Worm (Caenorhabditis elegans) whole organism, young adult: Measurements from ENCODE around the gene col-133.

Source experiments
- B0019.2 ChIP-seq: fragments of 200-800 bp; sonication (Bioruptor generic); conservative IDR thresholded peaks from 2 replicates; pipeline ENCODE4 v1.3.6; 2022; ENCODE audit warnings: missing genetic modification reagents, missing genetic modification characterization, missing compliant biosample characterization
- B0035.1 ChIP-seq: sonication (generic microtip); optimal IDR thresholded peaks from 2 replicates; lab custom pipeline; 2016; ENCODE audit warnings: missing genetic modification characterization, mild to moderate bottlenecking, missing compliant biosample characterization, missing genotype, missing genetic modification reagents
- B0261.1 ChIP-seq: sonication (generic microtip); optimal IDR thresholded peaks from 2 replicates; lab custom pipeline; 2016; ENCODE audit warnings: mild to moderate bottlenecking, missing genetic modification characterization, moderate library complexity, missing compliant biosample characterization
- B0336.3 ChIP-seq: fragments of 200-800 bp; sonication (Bioruptor generic); IDR thresholded peaks from 2 replicates; pipeline ENCODE4 v1.3.6; 2022; ENCODE audit warnings: missing genetic modification characterization, missing compliant biosample characterization
- F23B12.7 ChIP-seq: sonication (generic microtip); optimal IDR thresholded peaks from 2 replicates; lab custom pipeline; 2017; ENCODE audit warnings: missing genetic modification characterization, mild to moderate bottlenecking, missing compliant biosample characterization, antibody characterized with exemption, moderate library complexity; ENCODE audit not compliant: insufficient read depth
- F33H1.4 ChIP-seq: fragments of 200-800 bp; sonication (Bioruptor generic); IDR thresholded peaks from 2 replicates; pipeline ENCODE4 v1.3.6; 2022; ENCODE audit warnings: missing genetic modification reagents, missing genetic modification characterization, missing compliant biosample characterization
- F39B2.1 ChIP-seq: fragments of 200-800 bp; sonication (Bioruptor generic); IDR thresholded peaks from 2 replicates; pipeline ENCODE4 v1.3.6; 2022; ENCODE audit warnings: missing genetic modification reagents, missing genetic modification characterization, missing compliant biosample characterization
- F49E8.2 ChIP-seq: sonication (generic microtip); optimal IDR thresholded peaks from 3 replicates; lab custom pipeline; 2017; ENCODE audit warnings: missing genetic modification characterization, mild to moderate bottlenecking, missing compliant biosample characterization, antibody characterized with exemption, moderate library complexity; ENCODE audit not compliant: insufficient read depth
- T07F8.4 ChIP-seq: sonication (generic microtip); optimal IDR thresholded peaks from 2 replicates; lab custom pipeline; 2016; ENCODE audit warnings: mild to moderate bottlenecking, missing genetic modification characterization, moderate library complexity, missing compliant biosample characterization
- Y56A3A.18 ChIP-seq: fragments of 200-800 bp; sonication (Bioruptor generic); IDR thresholded peaks from 2 replicates; pipeline ENCODE4 v1.3.6; 2022; ENCODE audit warnings: missing genetic modification reagents, missing genetic modification characterization, missing compliant biosample characterization
- aptf-2 ChIP-seq: fragments of 200-800 bp; sonication (Bioruptor generic); conservative IDR thresholded peaks from 2 replicates; pipeline ENCODE4 v1.3.6; 2022; ENCODE audit warnings: missing genetic modification reagents, missing genetic modification characterization, missing compliant biosample characterization
- aptf-3 ChIP-seq: fragments of 200-800 bp; sonication (Bioruptor generic); IDR thresholded peaks from 2 replicates; pipeline ENCODE4 v1.3.6; 2022; ENCODE audit warnings: missing genetic modification characterization, missing compliant biosample characterization
- atf-7 ChIP-seq: sonication (generic microtip); optimal IDR thresholded peaks from 2 replicates; lab custom pipeline; 2017; ENCODE audit warnings: mild to moderate bottlenecking, missing genetic modification characterization, missing compliant biosample characterization
- attf-5 ChIP-seq: fragments of 200-800 bp; sonication (Bioruptor generic); optimal IDR thresholded peaks from 2 replicates; lab custom pipeline; 2018; ENCODE audit warnings: mild to moderate bottlenecking, missing genetic modification characterization, missing compliant biosample characterization
- bed-1 ChIP-seq: fragments of 200-800 bp; sonication (Bioruptor generic); IDR thresholded peaks from 2 replicates; pipeline ENCODE4 v1.3.6; 2022; ENCODE audit warnings: missing genetic modification reagents, missing genetic modification characterization, missing compliant biosample characterization
- cebp-1 ChIP-seq, 2 experiments: fragments of 200-800 bp in 1 of 2; sonication (Bioruptor generic) in 1 of 2; sonication (generic microtip) in 1 of 2; IDR thresholded peaks in 1 of 2; optimal IDR thresholded peaks in 1 of 2; 2 replicates each; pipeline versions ENCODE4 v1.3.6 to Lab custom; 2017 to 2022; ENCODE audit warnings: missing compliant biosample characterization in 2 of 2, missing genetic modification characterization in 2 of 2, mild to moderate bottlenecking in 1 of 2, missing genetic modification reagents in 1 of 2, moderate library complexity in 1 of 2
- ceh-100 ChIP-seq: fragments of 200-800 bp; sonication (Bioruptor generic); IDR thresholded peaks from 2 replicates; pipeline ENCODE4 v1.3.6; 2022; ENCODE audit warnings: missing genetic modification reagents, missing genetic modification characterization, missing compliant biosample characterization
- ceh-27 ChIP-seq: fragments of 200-800 bp; sonication (Bioruptor generic); optimal IDR thresholded peaks from 2 replicates; lab custom pipeline; 2018; ENCODE audit warnings: mild to moderate bottlenecking, missing genetic modification characterization, moderate library complexity, missing compliant biosample characterization
- dpff-1 ChIP-seq: sonication (generic microtip); optimal IDR thresholded peaks from 2 replicates; lab custom pipeline; 2017; ENCODE audit warnings: mild to moderate bottlenecking, missing genetic modification characterization, missing compliant biosample characterization
- dpl-1 ChIP-seq: fragments of 150-350 bp; optimal IDR thresholded peaks from 2 replicates; lab custom pipeline; 2014; ENCODE audit warnings: missing biosample characterization, missing genetic modification reagents, missing genetic modification characterization
- ekl-4 ChIP-seq: fragments of 200-800 bp; sonication (Bioruptor generic); IDR thresholded peaks from 2 replicates; pipeline ENCODE4 v1.3.6; 2022; ENCODE audit warnings: missing genetic modification reagents, missing genetic modification characterization, missing compliant biosample characterization
- fkh-3 ChIP-seq: sonication (generic microtip); optimal IDR thresholded peaks from 2 replicates; lab custom pipeline; 2016; ENCODE audit warnings: mild to moderate bottlenecking, missing genetic modification characterization, missing compliant biosample characterization
- him-1 ChIP-seq: sonication (generic microtip); optimal IDR thresholded peaks from 2 replicates; lab custom pipeline; 2016; ENCODE audit warnings: missing genotype, missing genetic modification reagents, missing genetic modification characterization, missing compliant biosample characterization
- hlh-12 ChIP-seq: sonication (generic microtip); optimal IDR thresholded peaks from 2 replicates; lab custom pipeline; 2016; ENCODE audit warnings: missing genetic modification characterization, missing compliant biosample characterization
- hlh-26 ChIP-seq: fragments of 200-800 bp; sonication (Bioruptor generic); conservative IDR thresholded peaks from 2 replicates; pipeline ENCODE4 v1.3.6; 2022; ENCODE audit warnings: missing genetic modification reagents, missing genetic modification characterization, missing compliant biosample characterization
- hmg-20 ChIP-seq: fragments of 200-800 bp; sonication (Bioruptor generic); IDR thresholded peaks from 2 replicates; pipeline ENCODE4 v1.3.6; 2022; ENCODE audit warnings: missing genetic modification reagents, missing genetic modification characterization, missing compliant biosample characterization
- lir-1 ChIP-seq: fragments of 200-800 bp; sonication (Bioruptor generic); conservative IDR thresholded peaks from 2 replicates; pipeline ENCODE4 v1.3.6; 2022; ENCODE audit warnings: missing genetic modification reagents, missing genetic modification characterization, missing compliant biosample characterization
- madf-10 ChIP-seq: sonication (generic microtip); optimal IDR thresholded peaks from 2 replicates; lab custom pipeline; 2016; ENCODE audit warnings: mild to moderate bottlenecking, missing genetic modification characterization, missing compliant biosample characterization
- mcd-1 ChIP-seq: fragments of 200-800 bp; sonication (Bioruptor generic); IDR thresholded peaks from 2 replicates; pipeline ENCODE4 v1.3.6; 2022; ENCODE audit warnings: missing genetic modification reagents, missing genetic modification characterization, missing compliant biosample characterization
- mel-28 ChIP-seq: sonication (generic microtip); optimal IDR thresholded peaks from 2 replicates; lab custom pipeline; 2016; ENCODE audit warnings: borderline replicate concordance, mild to moderate bottlenecking, missing genetic modification characterization, missing compliant biosample characterization
- mes-4 ChIP-seq: sonication (generic microtip); optimal IDR thresholded peaks from 2 replicates; lab custom pipeline; 2016; ENCODE audit warnings: missing genotype, missing genetic modification characterization, missing compliant biosample characterization
- nfya-1 ChIP-seq: sonication (generic microtip); optimal IDR thresholded peaks from 2 replicates; lab custom pipeline; 2017; ENCODE audit warnings: antibody characterized with exemption, missing compliant biosample characterization, missing genetic modification characterization, borderline replicate concordance; ENCODE audit not compliant: insufficient read depth
- nfyb-1 ChIP-seq: fragments of 200-800 bp; sonication (Bioruptor generic); IDR thresholded peaks from 2 replicates; pipeline ENCODE4 v1.3.6; 2022; ENCODE audit warnings: missing genetic modification reagents, missing genetic modification characterization, missing compliant biosample characterization
- nhr-179 ChIP-seq: sonication (generic microtip); optimal IDR thresholded peaks from 2 replicates; lab custom pipeline; 2016; ENCODE audit warnings: mild to moderate bottlenecking, missing genetic modification characterization, missing compliant biosample characterization
- nhr-27 ChIP-seq: fragments of 200-800 bp; sonication (Bioruptor generic); optimal IDR thresholded peaks from 2 replicates; lab custom pipeline; 2018; ENCODE audit warnings: mild to moderate bottlenecking, missing genetic modification characterization, moderate library complexity, missing compliant biosample characterization
- pha-4 ChIP-seq: fragments of 150-350 bp; sonication (generic microtip); optimal IDR thresholded peaks from 2 replicates; lab custom pipeline; 2014; ENCODE audit warnings: missing biosample characterization, missing genetic modification reagents, missing genetic modification characterization
- repo-1 ChIP-seq: sonication (generic microtip); optimal IDR thresholded peaks from 2 replicates; lab custom pipeline; 2017; ENCODE audit warnings: mild to moderate bottlenecking, missing genetic modification characterization, missing compliant biosample characterization
- rpc-1 ChIP-seq, 2 experiments: fragments of 150-350 bp in 1 of 2; sonication (generic microtip) in 1 of 2; optimal IDR thresholded peaks; 2 replicates each; lab custom pipeline; 2014 to 2018; ENCODE audit warnings: missing biosample characterization in 1 of 2, missing genetic modification characterization in 1 of 2, missing genetic modification reagents in 1 of 2, missing genotype in 1 of 2
- sea-2 ChIP-seq: fragments of 200-800 bp; sonication (Bioruptor generic); IDR thresholded peaks from 2 replicates; pipeline ENCODE4 v1.3.6; 2022; ENCODE audit warnings: missing genetic modification characterization, missing compliant biosample characterization
- snpc-1.1 ChIP-seq: sonication (generic microtip); optimal IDR thresholded peaks from 2 replicates; lab custom pipeline; 2017; ENCODE audit warnings: missing genetic modification characterization, mild to moderate bottlenecking, missing compliant biosample characterization, antibody characterized with exemption, moderate library complexity, missing genotype, missing genetic modification reagents; ENCODE audit not compliant: insufficient read depth
- snpc-1.3 ChIP-seq: sonication (generic microtip); optimal IDR thresholded peaks from 2 replicates; lab custom pipeline; 2017; ENCODE audit warnings: missing genetic modification characterization, mild to moderate bottlenecking, missing compliant biosample characterization, antibody characterized with exemption, moderate library complexity, missing genotype, missing genetic modification reagents; ENCODE audit not compliant: insufficient read depth
- snpc-4 ChIP-seq, 5 experiments: fragments of 150-350 bp in 1 of 5; sonication (generic microtip) in 4 of 5; optimal IDR thresholded peaks; 2 replicates each; lab custom pipeline; 2014 to 2018; ENCODE audit warnings: missing genetic modification characterization in 5 of 5, missing biosample characterization in 3 of 5, antibody characterized with exemption in 2 of 5, mild to moderate bottlenecking in 2 of 5, missing compliant biosample characterization in 2 of 5, missing genotype in 2 of 5, moderate library complexity in 2 of 5, missing genetic modification reagents in 1 of 5
- tlf-1 ChIP-seq: fragments of 200-800 bp; sonication (Bioruptor generic); optimal IDR thresholded peaks from 2 replicates; lab custom pipeline; 2018; ENCODE audit warnings: mild to moderate bottlenecking, missing genetic modification characterization, missing compliant biosample characterization
- zfh-2 ChIP-seq: fragments of 200-800 bp; sonication (Bioruptor generic); conservative IDR thresholded peaks from 2 replicates; pipeline ENCODE4 v1.3.6; 2022; ENCODE audit warnings: missing genetic modification reagents, missing genetic modification characterization, missing compliant biosample characterization
- zim-3 ChIP-seq: sonication (generic microtip); optimal IDR thresholded peaks from 2 replicates; lab custom pipeline; 2017; ENCODE audit warnings: mild to moderate bottlenecking, missing genetic modification characterization, moderate library complexity, missing compliant biosample characterization
- ztf-3 ChIP-seq: fragments of 200-800 bp; sonication (Bioruptor generic); optimal IDR thresholded peaks from 2 replicates; lab custom pipeline; 2018; ENCODE audit warnings: mild to moderate bottlenecking, missing genetic modification characterization, missing compliant biosample characterization

col-133 gene

DNA sequence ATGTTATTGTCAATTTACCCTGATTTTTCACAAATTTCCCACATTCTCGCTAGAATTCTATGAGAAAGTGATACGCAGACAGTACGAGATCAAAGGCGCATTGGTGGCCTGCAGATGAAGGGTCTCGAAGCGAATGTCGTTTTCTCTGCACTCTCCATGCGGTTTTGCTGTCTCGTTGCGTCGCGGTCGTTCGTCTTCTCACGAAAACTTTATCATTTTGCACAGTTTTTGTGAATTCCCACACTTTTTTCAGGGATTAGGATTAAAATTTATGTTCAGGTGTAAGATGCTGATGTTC lies 28.2 kb downstream of the col-133 start (continued):
- TF ChIP-seq F33H1.4 (GFP tag; lab: Robert Waterston, UW), result peak; percentile 98
- peak; percentile 12 for TF ChIP-seq madf-10 (tag; lab: Kevin White, UChicago)
- TF ChIP-seq aptf-3 (GFP tag; lab: Robert Waterston, UW), result no peak
- no peak for TF ChIP-seq F39B2.1
- TF ChIP-seq mel-28 (tag; lab: Kevin White, UChicago), result no peak
- TF ChIP-seq hlh-12, result no peak
- TF ChIP-seq B0019.2 (GFP tag; lab: Robert Waterston, UW), result peak; percentile 60
- peak; percentile 91 for TF ChIP-seq ekl-4 (GFP tag; lab: Robert Waterston, UW)
- TF ChIP-seq ztf-3 (GFP tag; lab: Kevin White, UChicago), result no peak
- no peak for TF ChIP-seq dpff-1 (tag; lab: Kevin White, UChicago)
- TF ChIP-seq mcd-1, result peak; percentile 91
- no peak for TF ChIP-seq nhr-179 (tag; lab: Kevin White, UChicago)
- TF ChIP-seq nfyb-1, result peak; percentile 77; the same call in 1 of the 2 replicates
- TF ChIP-seq dpl-1, result peak; percentile 41
- peak; percentile 58 for TF ChIP-seq snpc-1.3 (tag; lab: Kevin White, UChicago)
- TF ChIP-seq T07F8.4 (tag; lab: Kevin White, UChicago), result no peak
- no peak for TF ChIP-seq sea-2
- TF ChIP-seq zim-3, result no peak
- no peak for TF ChIP-seq Y56A3A.18 (GFP tag; lab: Robert Waterston, UW)
- TF ChIP-seq him-1 (tag; lab: Kevin White, UChicago), result peak; percentile 28
- no peak for TF ChIP-seq hmg-20 (GFP tag; lab: Robert Waterston, UW)
- TF ChIP-seq snpc-1.1 (tag; lab: Kevin White, UChicago), result peak; percentile 70
- TF ChIP-seq repo-1 (tag; lab: Kevin White, UChicago), result no peak
- TF ChIP-seq ceh-27, result peak; percentile 33
- peak; percentile 39 for TF ChIP-seq ceh-100
- no peak for TF ChIP-seq mes-4 (tag; lab: Kevin White, UChicago)
- no peak for TF ChIP-seq fkh-3 (tag; lab: Kevin White, UChicago)
- no peak for TF ChIP-seq hlh-26 (GFP tag; lab: Robert Waterston, UW)
- no peak for TF ChIP-seq nfya-1
- TF ChIP-seq bed-1 (GFP tag; lab: Robert Waterston, UW), result no peak
- TF ChIP-seq rpc-1 (optimal IDR thresholded peaks at IDR 0.05; lab: Kevin White, UChicago), result no peak
- no peak for TF ChIP-seq rpc-1 (tag; optimal IDR thresholded peaks at IDR 0.05; lab: Kevin White, UChicago)
- TF ChIP-seq pha-4 (tag; lab: Kevin White, UChicago), result no peak
- TF ChIP-seq F23B12.7 (tag; lab: Kevin White, UChicago), result peak; percentile 56
- TF ChIP-seq atf-7 (tag; lab: Kevin White, UChicago), result no peak
- TF ChIP-seq zfh-2 (GFP tag; lab: Robert Waterston, UW), result no peak
- TF ChIP-seq cebp-1 (GFP tag; IDR thresholded peaks at IDR 0.05; lab: Robert Waterston, UW), result no peak
- TF ChIP-seq cebp-1 (tag; optimal IDR thresholded peaks at IDR 0.05; lab: Kevin White, UChicago), result no peak
- TF ChIP-seq nhr-27 (tag; lab: Kevin White, UChicago), result peak; percentile 12
- no peak for TF ChIP-seq B0035.1 (tag; lab: Kevin White, UChicago)
- peak; percentile 77 for TF ChIP-seq attf-5 (GFP tag; lab: Kevin White, UChicago)
- 0 out of 2 replicates have a peak, but pooled peaks have one; percentile 18 for TF ChIP-seq aptf-2 (GFP tag; lab: Robert Waterston, UW)
- peak; percentile 86 for TF ChIP-seq B0336.3 (GFP tag; lab: Robert Waterston, UW)
- TF ChIP-seq B0261.1 (tag; lab: Kevin White, UChicago), result no peak
- peak; percentile 81 for TF ChIP-seq F49E8.2 (tag; lab: Kevin White, UChicago)
- TF ChIP-seq lir-1 (GFP tag; lab: Robert Waterston, UW), result 0 out of 2 replicates have a peak, but pooled peaks have one; percentile 14
- TF ChIP-seq snpc-4 (GFP tag; optimal IDR thresholded peaks at IDR 0.05; lab: Kevin White, UChicago), result peak; percentile 89
- peak; percentile 74 to 95 (median 92) for TF ChIP-seq snpc-4 (tag; optimal IDR thresholded peaks at IDR 0.05; lab: Kevin White, UChicago)
- TF ChIP-seq tlf-1 (GFP tag; lab: Kevin White, UChicago), result peak; percentile 74
